Worm (Caenorhabditis elegans) whole organism, young adult: ENCODE data around the gene R11G10.4.
A peak's percentile ranks its signal among the peaks of the same experiment; 100 is the strongest.

Source experiments
- B0261.1 ChIP-seq: sonication (generic microtip); optimal IDR thresholded peaks from 2 replicates; lab custom pipeline; 2016; ENCODE audit warnings: mild to moderate bottlenecking, missing genetic modification characterization, moderate library complexity, missing compliant biosample characterization
- C06A6.2 ChIP-seq: fragments of 200-800 bp; sonication (Bioruptor generic); conservative IDR thresholded peaks from 2 replicates; pipeline ENCODE4 v1.3.6; 2022; ENCODE audit warnings: missing genetic modification characterization, missing compliant biosample characterization
- D2030.7 ChIP-seq: fragments of 200-800 bp; sonication (Bioruptor generic); IDR thresholded peaks from 2 replicates; pipeline ENCODE4 v1.3.6; 2022; ENCODE audit warnings: missing genetic modification reagents, missing genetic modification characterization, missing compliant biosample characterization
- F10E7.11 ChIP-seq: sonication (generic microtip); optimal IDR thresholded peaks from 2 replicates; lab custom pipeline; 2017; ENCODE audit warnings: mild to moderate bottlenecking, missing genetic modification characterization, moderate library complexity, missing compliant biosample characterization
- F52B5.7 ChIP-seq: sonication (generic microtip); optimal IDR thresholded peaks from 2 replicates; lab custom pipeline; 2016; ENCODE audit warnings: mild to moderate bottlenecking, missing genetic modification characterization, missing compliant biosample characterization
- F57C9.4 ChIP-seq: sonication (generic microtip); optimal IDR thresholded peaks from 2 replicates; lab custom pipeline; 2017; ENCODE audit warnings: mild to moderate bottlenecking, missing genetic modification characterization, missing compliant biosample characterization
- T26A5.8 ChIP-seq: sonication (generic microtip); optimal IDR thresholded peaks from 2 replicates; lab custom pipeline; 2016; ENCODE audit warnings: missing genetic modification characterization, missing compliant biosample characterization
- Y67H2A.10 ChIP-seq: fragments of 200-800 bp; sonication (Bioruptor generic); conservative IDR thresholded peaks from 2 replicates; pipeline ENCODE4 v1.3.6; 2022; ENCODE audit warnings: missing genetic modification reagents, missing genetic modification characterization, missing compliant biosample characterization
- attf-6 ChIP-seq: fragments of 200-800 bp; sonication (Bioruptor generic); IDR thresholded peaks from 2 replicates; pipeline ENCODE4 v1.3.6; 2022; ENCODE audit warnings: missing genetic modification reagents, missing genetic modification characterization, missing compliant biosample characterization
- bed-1 ChIP-seq: fragments of 200-800 bp; sonication (Bioruptor generic); IDR thresholded peaks from 2 replicates; pipeline ENCODE4 v1.3.6; 2022; ENCODE audit warnings: missing genetic modification reagents, missing genetic modification characterization, missing compliant biosample characterization
- ceh-40 ChIP-seq: fragments of 200-800 bp; sonication (Bioruptor generic); IDR thresholded peaks from 2 replicates; pipeline ENCODE4 v1.3.6; 2022; ENCODE audit warnings: missing genetic modification characterization, missing compliant biosample characterization
- die-1 ChIP-seq: sonication (generic microtip); optimal IDR thresholded peaks from 2 replicates; lab custom pipeline; 2016; ENCODE audit warnings: missing genotype, mild to moderate bottlenecking, missing genetic modification characterization, missing compliant biosample characterization
- dox-1 ChIP-seq: fragments of 200-800 bp; sonication (Bioruptor generic); IDR thresholded peaks from 2 replicates; pipeline ENCODE4 v1.3.6; 2022; ENCODE audit warnings: missing genetic modification reagents, missing genetic modification characterization, missing compliant biosample characterization
- efl-1 ChIP-seq: fragments of 150-350 bp; optimal IDR thresholded peaks from 2 replicates; lab custom pipeline; 2014; ENCODE audit warnings: missing biosample characterization, missing genetic modification reagents, missing genetic modification characterization
- fkh-3 ChIP-seq: sonication (generic microtip); optimal IDR thresholded peaks from 2 replicates; lab custom pipeline; 2016; ENCODE audit warnings: mild to moderate bottlenecking, missing genetic modification characterization, missing compliant biosample characterization
- him-1 ChIP-seq: sonication (generic microtip); optimal IDR thresholded peaks from 2 replicates; lab custom pipeline; 2016; ENCODE audit warnings: missing genotype, missing genetic modification reagents, missing genetic modification characterization, missing compliant biosample characterization
- hlh-26 ChIP-seq: fragments of 200-800 bp; sonication (Bioruptor generic); conservative IDR thresholded peaks from 2 replicates; pipeline ENCODE4 v1.3.6; 2022; ENCODE audit warnings: missing genetic modification reagents, missing genetic modification characterization, missing compliant biosample characterization
- lag-1 ChIP-seq: fragments of 200-800 bp; sonication (Bioruptor generic); IDR thresholded peaks from 2 replicates; pipeline ENCODE4 v1.3.6; 2022; ENCODE audit warnings: missing genetic modification reagents, missing genetic modification characterization, missing compliant biosample characterization
- madf-6 ChIP-seq: fragments of 200-800 bp; sonication (Bioruptor generic); IDR thresholded peaks from 2 replicates; pipeline ENCODE4 v1.3.6; 2022; ENCODE audit warnings: missing genetic modification reagents, missing genetic modification characterization, missing compliant biosample characterization
- madf-8 ChIP-seq: fragments of 200-800 bp; sonication (Bioruptor generic); conservative IDR thresholded peaks from 2 replicates; pipeline ENCODE4 v1.3.6; 2022; ENCODE audit warnings: missing genetic modification reagents, missing genetic modification characterization, missing compliant biosample characterization
- nfya-1 ChIP-seq: sonication (generic microtip); optimal IDR thresholded peaks from 2 replicates; lab custom pipeline; 2017; ENCODE audit warnings: antibody characterized with exemption, missing compliant biosample characterization, missing genetic modification characterization, borderline replicate concordance; ENCODE audit not compliant: insufficient read depth
- nfyb-1 ChIP-seq: fragments of 200-800 bp; sonication (Bioruptor generic); IDR thresholded peaks from 2 replicates; pipeline ENCODE4 v1.3.6; 2022; ENCODE audit warnings: missing genetic modification reagents, missing genetic modification characterization, missing compliant biosample characterization
- pha-4 ChIP-seq: fragments of 150-350 bp; sonication (generic microtip); optimal IDR thresholded peaks from 2 replicates; lab custom pipeline; 2014; ENCODE audit warnings: missing biosample characterization, missing genetic modification reagents, missing genetic modification characterization
- rec-8 ChIP-seq, 2 experiments: sonication (generic microtip); optimal IDR thresholded peaks; 2 replicates each; lab custom pipeline; 2016; ENCODE audit warnings: mild to moderate bottlenecking in 2 of 2, missing genetic modification characterization in 2 of 2, missing genetic modification reagents in 2 of 2, missing genotype in 2 of 2, missing biosample characterization in 1 of 2, missing compliant biosample characterization in 1 of 2, moderate library complexity in 1 of 2
- rpc-1 ChIP-seq, 2 experiments: fragments of 150-350 bp in 1 of 2; sonication (generic microtip) in 1 of 2; optimal IDR thresholded peaks; 2 replicates each; lab custom pipeline; 2014 to 2018; ENCODE audit warnings: missing biosample characterization in 1 of 2, missing genetic modification characterization in 1 of 2, missing genetic modification reagents in 1 of 2, missing genotype in 1 of 2
- snpc-1.3 ChIP-seq: sonication (generic microtip); optimal IDR thresholded peaks from 2 replicates; lab custom pipeline; 2017; ENCODE audit warnings: missing genetic modification characterization, mild to moderate bottlenecking, missing compliant biosample characterization, antibody characterized with exemption, moderate library complexity, missing genotype, missing genetic modification reagents; ENCODE audit not compliant: insufficient read depth
- tbp1 ChIP-seq: fragments of 200-800 bp; sonication (Bioruptor generic); optimal IDR thresholded peaks from 2 replicates; lab custom pipeline; 2018; ENCODE audit warnings: mild to moderate bottlenecking, missing genetic modification characterization, missing compliant biosample characterization
- xnd-1 ChIP-seq: sonication (generic microtip); optimal IDR thresholded peaks from 2 replicates; lab custom pipeline; 2016; ENCODE audit warnings: missing genotype, missing genetic modification reagents, missing genetic modification characterization, missing compliant biosample characterization
- ztf-22 ChIP-seq: fragments of 200-800 bp; sonication (Bioruptor generic); optimal IDR thresholded peaks from 2 replicates; lab custom pipeline; 2018; ENCODE audit warnings: mild to moderate bottlenecking, missing genetic modification characterization, moderate library complexity, missing compliant biosample characterization
- ztf-25 ChIP-seq: fragments of 200-800 bp; sonication (Bioruptor generic); IDR thresholded peaks from 2 replicates; pipeline ENCODE4 v1.3.6; 2022; ENCODE audit warnings: missing genetic modification reagents, missing genetic modification characterization, missing compliant biosample characterization

Gene R11G10.4

DNA sequence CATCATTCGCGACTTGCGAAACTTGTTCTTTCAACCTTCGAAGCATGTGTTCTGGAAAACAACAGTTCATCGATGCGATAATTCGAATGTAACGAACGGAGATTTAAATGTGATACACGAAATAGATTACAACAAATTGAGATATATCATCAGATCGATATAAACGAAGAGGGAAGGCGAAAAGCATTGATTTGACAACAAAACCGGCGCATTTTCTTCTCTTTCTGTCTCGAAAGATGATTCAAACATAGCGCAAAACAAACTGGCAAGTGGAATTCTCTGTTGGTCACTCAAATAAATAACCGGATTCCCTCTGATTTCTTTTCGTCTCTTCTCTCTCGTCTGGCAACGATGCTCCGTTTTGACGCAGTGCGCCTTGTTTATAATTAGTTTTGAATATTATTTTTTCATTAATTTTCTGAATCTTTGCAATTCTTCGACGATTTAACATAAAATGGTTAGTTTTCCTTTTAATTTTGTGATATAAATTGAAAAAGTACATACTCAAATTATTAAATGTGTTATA is 9.0 kb upstream of the R11G10.4 start, which contains the start of the genes eea-1 and gut-2 (continued):
- no peak for TF ChIP-seq nfyb-1 (GFP tag; lab: Robert Waterston, UW)

DNA sequence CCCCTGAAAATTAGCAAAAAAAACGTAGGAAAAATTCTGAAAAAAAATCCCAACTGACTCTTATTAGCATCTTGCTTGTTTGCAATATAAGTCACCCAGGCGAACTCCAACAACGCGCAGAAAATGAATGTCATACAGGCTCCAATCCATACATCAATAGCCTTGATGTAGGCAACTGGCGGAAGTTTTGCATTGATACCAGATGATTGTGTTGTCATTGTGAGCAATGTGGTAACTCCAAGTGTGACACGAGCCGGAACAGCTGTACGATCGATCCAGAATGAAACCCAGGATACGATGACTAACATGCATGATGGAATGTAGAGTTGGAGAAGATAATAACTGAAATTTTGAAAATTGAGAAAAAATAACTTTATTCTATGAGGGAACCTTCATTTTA is 7.2 kb upstream of the R11G10.4 start:
- TF ChIP-seq ztf-22 (GFP tag; lab: Kevin White, UChicago) (no peak), lag-1 (GFP tag; lab: Robert Waterston, UW) (no peak), efl-1 (GFP tag; lab: Kevin White, UChicago) (no peak), bed-1 (GFP tag; lab: Robert Waterston, UW) (no peak), snpc-1.3 (tag; lab: Kevin White, UChicago) (no peak), hlh-26 (GFP tag; lab: Robert Waterston, UW) (no peak), F57C9.4 (no peak), F52B5.7 (tag; lab: Kevin White, UChicago) (no peak), nfyb-1 (GFP tag; lab: Robert Waterston, UW) (no peak), madf-8 (GFP tag; lab: Robert Waterston, UW) (no peak), ceh-40 (no peak), fkh-3 (no peak), die-1 (tag; lab: Kevin White, UChicago) (no peak)
- TF ChIP-seq, all 124 proteins: peak for 0

DNA sequence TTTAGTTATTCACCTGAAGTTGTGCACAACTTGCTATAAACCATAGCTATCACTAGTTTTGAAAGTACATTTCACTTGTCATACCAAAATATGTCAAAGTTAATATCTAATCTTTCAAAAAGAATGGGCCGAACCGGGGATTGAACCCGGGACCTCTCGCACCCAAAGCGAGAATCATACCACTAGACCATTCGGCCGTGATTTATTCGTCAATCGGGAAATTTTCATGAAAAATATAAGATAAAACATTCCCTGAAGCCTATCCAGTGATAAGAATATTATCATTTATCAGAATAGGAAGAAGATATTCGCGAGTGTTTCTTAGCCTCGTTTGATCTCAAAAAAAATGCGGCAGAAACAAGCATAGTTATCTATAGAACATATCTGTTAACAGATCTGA is 657 bp downstream of the R11G10.4 start:
- TF ChIP-seq tbp1 (GFP tag; lab: Kevin White, UChicago) (peak; percentile 77), B0261.1 (tag; lab: Kevin White, UChicago) (peak; percentile 46), him-1 (peak; percentile 38), rpc-1 (optimal IDR thresholded peaks at IDR 0.05; lab: Kevin White, UChicago) (peak; percentile 37), rpc-1 (tag; optimal IDR thresholded peaks at IDR 0.05; lab: Kevin White, UChicago) (peak; percentile 70)

ce11 chrV:13509504-13509903 is 3.1 kb downstream of the R11G10.4 start:
- TF ChIP-seq tbp1 (GFP tag; lab: Kevin White, UChicago): peak; percentile 80
- peak; percentile 56 for TF ChIP-seq B0261.1 (tag; lab: Kevin White, UChicago)
- TF ChIP-seq madf-8 (GFP tag; lab: Robert Waterston, UW): 0 out of 2 replicates have a peak, but pooled peaks have one; percentile 17
- peak in 1 of 2 experiments; percentile 13 for TF ChIP-seq rec-8 (tag; optimal IDR thresholded peaks at IDR 0.05; lab: Kevin White, UChicago)
- peak; percentile 11 for TF ChIP-seq him-1
- peak; percentile 40; the same call in 1 of the 2 replicates for TF ChIP-seq D2030.7 (GFP tag; lab: Robert Waterston, UW)
- peak; percentile 46 for TF ChIP-seq rpc-1 (optimal IDR thresholded peaks at IDR 0.05; lab: Kevin White, UChicago)
- peak; percentile 74 for TF ChIP-seq rpc-1 (tag; optimal IDR thresholded peaks at IDR 0.05; lab: Kevin White, UChicago)
- 0 out of 2 replicates have a peak, but pooled peaks have one; percentile 63 for TF ChIP-seq ztf-25

- TF ChIP-seq ztf-22 (GFP tag; lab: Kevin White, UChicago) (no peak), Y67H2A.10 (GFP tag; lab: Robert Waterston, UW) (no peak), dox-1 (GFP tag; lab: Robert Waterston, UW) (no peak), F52B5.7 (tag; lab: Kevin White, UChicago) (no peak), T26A5.8 (tag; lab: Kevin White, UChicago) (no peak), xnd-1 (tag; lab: Kevin White, UChicago) (no peak), C06A6.2 (GFP tag; lab: Robert Waterston, UW) (no peak), pha-4 (no peak), nfya-1 (tag; lab: Kevin White, UChicago) (no peak), attf-6 (GFP tag; lab: Robert Waterston, UW) (no peak), madf-6 (no peak), F10E7.11 (tag; lab: Kevin White, UChicago) (no peak), tbp1 (GFP tag; lab: Kevin White, UChicago) (no peak)
Measured at ce11 chrV:13511618-13512017, 5.2 kb downstream of the R11G10.4 start, which contains the start of gene avr-15. TSS of gene avr-15 (minus strand) at chrV:13511718.
